Worm (Caenorhabditis elegans): ENCODE measurements around the gene pgap-2.

The pgap-2 gene

DNA sequence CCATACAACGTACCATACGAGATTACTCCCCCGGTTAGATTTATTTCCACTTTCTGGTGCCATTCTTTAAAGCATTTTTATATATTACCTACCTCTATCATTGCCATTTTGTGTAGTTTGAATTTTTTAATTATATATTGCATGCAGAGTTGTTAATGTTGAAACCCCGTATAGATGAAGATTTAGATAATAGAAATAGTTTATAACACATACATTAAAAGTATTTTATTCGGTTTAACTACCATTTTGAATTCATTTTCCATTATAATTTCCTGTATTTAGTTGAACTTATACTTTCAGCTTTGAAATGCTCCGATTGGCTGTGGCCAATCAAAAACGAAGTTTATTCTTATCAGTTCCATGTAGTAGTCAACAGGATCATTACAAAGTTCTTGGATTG, 7.5 kb upstream of the pgap-2 start, which contains the start of gene dnj-18:
dnj-18 (plus strand) TSS at position 301 of the 400 bp plus-strand sequence.
- no peak for TF ChIP-seq nhr-12 (tag; optimal IDR thresholded peaks at IDR 0.05)
- TF ChIP-seq sma-9 (GFP tag; optimal IDR thresholded peaks at IDR 0.05) = no peak
- TF ChIP-seq sma-9 (tag; optimal IDR thresholded peaks at IDR 0.05) = no peak
- TF ChIP-seq mab-5 (tag; optimal IDR thresholded peaks at IDR 0.05) = no peak
- no peak for TF ChIP-seq lsy-2 (tag; optimal IDR thresholded peaks at IDR 0.05)
- TF ChIP-seq Y55F3AM.14 (GFP tag; optimal IDR thresholded peaks at IDR 0.05) = no peak
- TF ChIP-seq nhr-23 (tag; optimal IDR thresholded peaks at IDR 0.05) = no peak
- no peak for TF ChIP-seq unc-62 (GFP tag; optimal IDR thresholded peaks at IDR 0.05)
- TF ChIP-seq ztf-4 (tag; optimal IDR thresholded peaks at IDR 0.05) = no peak
- no peak for TF ChIP-seq C34F6.9 (tag; optimal IDR thresholded peaks at IDR 0.05)
- no peak for TF ChIP-seq gmeb-1 (tag; optimal IDR thresholded peaks at IDR 0.05)
- no peak for TF ChIP-seq unc-55 (GFP tag; optimal IDR thresholded peaks at IDR 0.05)
- no peak for TF ChIP-seq alr-1 (tag; optimal IDR thresholded peaks at IDR 0.05)

DNA sequence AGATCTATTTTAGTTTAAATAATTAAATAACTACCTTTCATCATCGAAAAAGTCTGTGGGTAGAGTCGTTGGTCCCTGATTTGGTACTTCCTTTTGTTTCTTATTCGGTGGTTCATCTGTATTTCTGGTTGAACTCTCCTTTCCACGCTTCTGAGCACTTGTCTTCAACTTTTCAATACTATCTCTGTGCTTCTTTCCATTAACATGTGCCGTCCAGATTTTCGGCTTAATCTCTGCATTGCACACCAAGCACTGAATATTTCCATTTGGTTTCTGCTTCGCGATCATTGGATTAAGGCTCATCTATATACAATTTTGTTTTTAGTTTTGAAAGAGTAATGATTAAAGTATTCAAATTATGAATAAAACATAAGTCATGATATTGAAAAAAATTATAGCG, 5.4 kb upstream of the pgap-2 start, which contains the start of gene sel-13:
sel-13 (minus strand) TSS at position 303 of the 400 bp plus-strand sequence.
- no peak for TF ChIP-seq mab-5 (tag; optimal IDR thresholded peaks at IDR 0.05)
- TF ChIP-seq nhr-77 (tag; optimal IDR thresholded peaks at IDR 0.05) = no peak
- TF ChIP-seq sma-3 (GFP tag; optimal IDR thresholded peaks at IDR 0.05) = no peak
- TF ChIP-seq nhr-237 (tag; optimal IDR thresholded peaks at IDR 0.05) = no peak
- TF ChIP-seq snpc-4 (tag; optimal IDR thresholded peaks at IDR 0.05) = no peak
- TF ChIP-seq mdl-1 (tag; optimal IDR thresholded peaks at IDR 0.05) = no peak

DNA sequence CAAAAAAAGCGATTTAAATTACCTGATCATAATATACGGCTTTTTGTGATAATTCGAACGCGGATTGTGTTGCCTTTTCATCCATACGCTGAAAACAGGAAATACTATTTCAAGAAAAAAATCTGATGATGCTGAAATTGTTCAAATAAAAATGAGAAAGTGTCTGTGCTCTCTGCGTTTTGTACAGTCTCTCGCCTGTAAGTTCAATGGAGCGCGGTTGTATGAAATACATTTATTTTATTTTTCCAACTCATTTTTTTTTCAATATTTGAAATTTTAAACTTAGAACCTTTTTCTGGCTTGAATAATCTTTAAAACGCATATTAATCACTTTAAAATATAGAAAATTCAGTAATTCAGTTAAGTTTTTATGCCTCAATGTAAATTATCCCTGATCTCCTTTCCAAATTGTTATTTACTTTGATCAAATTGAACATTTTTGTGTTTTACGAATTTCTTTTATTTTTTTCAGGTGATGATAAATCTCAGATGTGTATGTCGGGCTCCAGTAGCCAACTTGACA, 1.3 kb upstream of the pgap-2 start, which contains the start of the genes clp-2 and mrpl-16:
clp-2 (minus strand) TSS at position 94 of the 523 bp plus-strand sequence.
mrpl-16 (plus strand) TSS at position 473 of the 523 bp plus-strand sequence.
- no peak for TF ChIP-seq snpc-4 (tag; optimal IDR thresholded peaks at IDR 0.05)
- no peak for TF ChIP-seq gmeb-1 (tag; optimal IDR thresholded peaks at IDR 0.05)
- no peak for TF ChIP-seq Y55F3AM.14 (GFP tag; optimal IDR thresholded peaks at IDR 0.05)
- TF ChIP-seq egl-27 (tag; optimal IDR thresholded peaks at IDR 0.05) = no peak
- TF ChIP-seq unc-39 (tag; optimal IDR thresholded peaks at IDR 0.05) = no peak
- TF ChIP-seq aly-2 (tag; optimal IDR thresholded peaks at IDR 0.05) = no peak
- TF ChIP-seq dmd-4 (tag; optimal IDR thresholded peaks at IDR 0.05) = no peak
- peak; percentile 12 for TF ChIP-seq crh-2 (tag; optimal IDR thresholded peaks at IDR 0.05)
- TF ChIP-seq ceh-16 (tag; optimal IDR thresholded peaks at IDR 0.05) = no peak
- TF ChIP-seq F13H6.1 (tag; optimal IDR thresholded peaks at IDR 0.05) = no peak
- no peak for TF ChIP-seq alr-1 (tag; optimal IDR thresholded peaks at IDR 0.05)
- no peak for TF ChIP-seq ceh-82 (tag; optimal IDR thresholded peaks at IDR 0.05)
- TF ChIP-seq unc-55 (GFP tag; optimal IDR thresholded peaks at IDR 0.05) = peak; percentile 59
- TF ChIP-seq ama-1 (optimal IDR thresholded peaks at IDR 0.05) = no peak
- TF ChIP-seq lin-39 (tag; optimal IDR thresholded peaks at IDR 0.05) = no peak
- TF ChIP-seq nhr-10 (tag; optimal IDR thresholded peaks at IDR 0.05) = no peak
- TF ChIP-seq ztf-11 (tag; optimal IDR thresholded peaks at IDR 0.05) = no peak
- TF ChIP-seq zag-1 (tag; optimal IDR thresholded peaks at IDR 0.05) = no peak
- TF ChIP-seq ZK546.5 (tag; optimal IDR thresholded peaks at IDR 0.05) = no peak
- peak; percentile 58 for TF ChIP-seq C34F6.9 (tag; optimal IDR thresholded peaks at IDR 0.05)
- TF ChIP-seq nhr-23 (tag; optimal IDR thresholded peaks at IDR 0.05) = no peak
- TF ChIP-seq nhr-237 (tag; optimal IDR thresholded peaks at IDR 0.05) = no peak
- no peak for TF ChIP-seq blmp-1 (tag; optimal IDR thresholded peaks at IDR 0.05; ENCODE audit: insufficient read depth)
- no peak for TF ChIP-seq mbf-1 (tag; optimal IDR thresholded peaks at IDR 0.05)
- TF ChIP-seq sma-3 (GFP tag; optimal IDR thresholded peaks at IDR 0.05) = no peak
- TF ChIP-seq nhr-77 (tag; optimal IDR thresholded peaks at IDR 0.05) = no peak
- TF ChIP-seq nhr-6 (tag; optimal IDR thresholded peaks at IDR 0.05) = no peak
- TF ChIP-seq R02D3.7 (tag; optimal IDR thresholded peaks at IDR 0.05) = no peak
- TF ChIP-seq nhr-21 (tag; optimal IDR thresholded peaks at IDR 0.05) = no peak
- no peak for TF ChIP-seq mdl-1 (tag; optimal IDR thresholded peaks at IDR 0.05)
- peak in 1 of 2 experiments; percentile 59 for TF ChIP-seq lsy-2 (tag; optimal IDR thresholded peaks at IDR 0.05)

DNA sequence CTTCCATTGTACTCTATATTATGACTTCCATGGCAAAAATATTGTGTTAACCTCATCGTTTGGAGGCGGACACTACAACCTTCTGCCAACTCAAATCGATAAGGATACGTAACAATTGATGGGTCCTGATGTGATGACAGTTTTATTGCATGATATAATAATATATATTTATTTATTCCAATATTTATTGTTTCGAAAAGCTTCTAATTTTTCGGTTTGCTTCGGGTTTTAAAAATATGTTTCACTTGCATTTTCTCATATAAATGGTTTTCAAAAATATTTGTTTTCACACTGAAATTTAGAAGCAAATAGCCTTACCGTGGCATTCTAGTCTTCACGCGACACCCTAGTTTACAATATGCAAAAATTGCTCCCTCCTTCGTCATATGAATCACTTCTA, 1.4 kb downstream of the pgap-2 start, which contains the start of gene T04A8.13:
T04A8.13 (plus strand) TSS at position 301 of the 400 bp plus-strand sequence.
- TF ChIP-seq lin-39 (tag; optimal IDR thresholded peaks at IDR 0.05) = no peak
- no peak for TF ChIP-seq sma-9 (GFP tag; optimal IDR thresholded peaks at IDR 0.05)
- no peak for TF ChIP-seq sma-9 (tag; optimal IDR thresholded peaks at IDR 0.05)
- no peak for TF ChIP-seq nhr-237 (tag; optimal IDR thresholded peaks at IDR 0.05)
- TF ChIP-seq mdl-1 (tag; optimal IDR thresholded peaks at IDR 0.05) = no peak
- TF ChIP-seq sma-3 (GFP tag; optimal IDR thresholded peaks at IDR 0.05) = no peak
- no peak for TF ChIP-seq ZK546.5 (tag; optimal IDR thresholded peaks at IDR 0.05)
- no peak for TF ChIP-seq lin-11 (tag; optimal IDR thresholded peaks at IDR 0.05)
- no peak for TF ChIP-seq R02D3.7 (tag; optimal IDR thresholded peaks at IDR 0.05)
- no peak for TF ChIP-seq nhr-11 (tag; optimal IDR thresholded peaks at IDR 0.05)
- TF ChIP-seq nhr-6 (tag; optimal IDR thresholded peaks at IDR 0.05) = no peak
- TF ChIP-seq egl-27 (tag; optimal IDR thresholded peaks at IDR 0.05) = no peak
- no peak for TF ChIP-seq unc-39 (tag; optimal IDR thresholded peaks at IDR 0.05)
- no peak for TF ChIP-seq dmd-4 (tag; optimal IDR thresholded peaks at IDR 0.05)
- TF ChIP-seq fos-1 (tag; optimal IDR thresholded peaks at IDR 0.05) = no peak
- no peak for TF ChIP-seq mab-5 (tag; optimal IDR thresholded peaks at IDR 0.05)
